Worm (Caenorhabditis elegans) whole organism, L4/young adult: ENCODE measurements around the gene acdh-8.

Experiments used
- W03F9.2 ChIP-seq: fragments of 150-350 bp; optimal IDR thresholded peaks from 2 replicates; lab custom pipeline; 2014; ENCODE audit warnings: missing biosample characterization, missing genetic modification characterization
- him-1 ChIP-seq: sonication (generic microtip); optimal IDR thresholded peaks from 2 replicates; lab custom pipeline; 2016; ENCODE audit warnings: missing genotype, missing genetic modification reagents, missing genetic modification characterization, missing compliant biosample characterization

- TF ChIP-seq W03F9.2 (tag; lab: Kevin White, UChicago): no peak
- TF ChIP-seq him-1 (tag; lab: Kevin White, UChicago): no peak
These were observed 8.8 kb upstream of the acdh-8 start for ce11 chrII:5785504-5785903.
